Fruit fly (Drosophila melanogaster) whole organism, embryonic: ENCODE results near the gene Srp9.

Experiments used
- CG10959 ChIP-seq: fragments of 200-800 bp; sonication (Bioruptor generic); IDR thresholded peaks from 2 replicates; pipeline ENCODE4 v1.3.6; 2022; ENCODE audit warnings: missing biosample characterization, missing genetic modification characterization
- CG12104 ChIP-seq: fragments of 200-800 bp; sonication (Bioruptor generic); optimal IDR thresholded peaks from 3 replicates; lab custom pipeline; 2016; ENCODE audit warnings: missing biosample characterization, missing genetic modification characterization
- CG1529 ChIP-seq: fragments of 200-800 bp; sonication (Bioruptor generic); optimal IDR thresholded peaks from 3 replicates; lab custom pipeline; 2018; ENCODE audit warnings: missing biosample characterization, missing genetic modification characterization
- CG31365 ChIP-seq: fragments of 200-800 bp; sonication (Bioruptor generic); optimal IDR thresholded peaks from 2 replicates; lab custom pipeline; 2018; ENCODE audit warnings: missing biosample characterization, mild to moderate bottlenecking, missing genetic modification characterization
- CG9727 ChIP-seq: fragments of 200-800 bp; sonication (Bioruptor generic); optimal IDR thresholded peaks from 3 replicates; lab custom pipeline; 2017; ENCODE audit warnings: missing biosample characterization, mild to moderate bottlenecking, missing genetic modification characterization
- Hr3 ChIP-seq: fragments of 200-800 bp; sonication (Bioruptor generic); optimal IDR thresholded peaks from 3 replicates; lab custom pipeline; 2016; ENCODE audit warnings: missing biosample characterization, missing genetic modification characterization
- Hsf ChIP-seq: fragments of 200-800 bp; sonication (Bioruptor generic); optimal IDR thresholded peaks from 3 replicates; lab custom pipeline; 2016; ENCODE audit warnings: missing biosample characterization, missing genetic modification characterization
- Myb ChIP-seq: fragments of 200-800 bp; sonication (Bioruptor generic); optimal IDR thresholded peaks from 2 replicates; lab custom pipeline; 2016; ENCODE audit warnings: missing biosample characterization, missing genetic modification characterization
- abd-A ChIP-seq: fragments of 200-800 bp; sonication (Bioruptor generic); optimal IDR thresholded peaks from 3 replicates; lab custom pipeline; 2019; ENCODE audit warnings: missing biosample characterization, mild to moderate bottlenecking, missing genetic modification characterization, moderate library complexity
- chif ChIP-seq, 2 experiments: fragments of 200-800 bp; sonication (Bioruptor generic); optimal IDR thresholded peaks; 3 replicates each; lab custom pipeline; 2016; ENCODE audit warnings: missing biosample characterization in 2 of 2, missing genetic modification characterization in 2 of 2
- fd96Cb ChIP-seq: fragments of 200-800 bp; sonication (Bioruptor generic); optimal IDR thresholded peaks from 2 replicates; lab custom pipeline; 2018; ENCODE audit warnings: missing biosample characterization, mild to moderate bottlenecking, missing genetic modification characterization, moderate library complexity
- peb ChIP-seq: fragments of 200-800 bp; sonication (Bioruptor generic); IDR thresholded peaks from 2 replicates; pipeline ENCODE4 v1.3.6; 2022; ENCODE audit warnings: missing biosample characterization, missing genetic modification characterization
- stc ChIP-seq: fragments of 200-800 bp; sonication (Bioruptor generic); IDR thresholded peaks from 2 replicates; pipeline ENCODE4 v1.3.6; 2022; ENCODE audit warnings: missing biosample characterization, missing genetic modification characterization

- TF ChIP-seq Hr3 (GFP tag; lab: Kevin White, UChicago) (no peak), CG9727 (GFP tag; lab: Kevin White, UChicago) (peak; percentile 1), Myb (no peak), abd-A (tag; lab: Kevin White, UChicago) (no peak), CG10959 (GFP tag; lab: Robert Waterston, UW) (no peak), Hsf (GFP tag; lab: Kevin White, UChicago) (no peak), CG1529 (GFP tag; lab: Kevin White, UChicago) (no peak), fd96Cb (tag; lab: Kevin White, UChicago) (no peak), chif (GFP tag; optimal IDR thresholded peaks at IDR 0.05; lab: Kevin White, UChicago) (no peak), peb (GFP tag; lab: Robert Waterston, UW) (no peak), CG31365 (tag; lab: Kevin White, UChicago) (no peak), stc (GFP tag; lab: Robert Waterston, UW) (no peak), CG12104 (GFP tag; lab: Kevin White, UChicago) (no peak)
Observed at dm6 chr3L:7890567-7890966, 45.6 kb upstream of the Srp9 start.
